Fruit fly (Drosophila melanogaster) whole organism, embryonic: ENCODE measurements around the gene CG43402.

Experiments used
- C15 ChIP-seq: fragments of 200-800 bp; sonication (Bioruptor generic); IDR thresholded peaks from 3 replicates; pipeline ENCODE4 v1.3.6; 2022; ENCODE audit warnings: missing biosample characterization, missing genetic modification characterization
- CG11247 ChIP-seq: fragments of 200-800 bp; sonication (Bioruptor generic); IDR thresholded peaks from 2 replicates; pipeline ENCODE4 v1.3.6; 2022; ENCODE audit warnings: missing biosample characterization, missing genetic modification characterization
- CG4707 ChIP-seq: fragments of 200-800 bp; sonication (Bioruptor generic); optimal IDR thresholded peaks from 2 replicates; lab custom pipeline; 2018; ENCODE audit warnings: missing biosample characterization, mild to moderate bottlenecking, missing genetic modification characterization, moderate library complexity
- CG5245 ChIP-seq: fragments of 200-800 bp; sonication (Bioruptor generic); optimal IDR thresholded peaks from 3 replicates; lab custom pipeline; 2016; ENCODE audit warnings: missing biosample characterization, missing genetic modification characterization

DNA sequence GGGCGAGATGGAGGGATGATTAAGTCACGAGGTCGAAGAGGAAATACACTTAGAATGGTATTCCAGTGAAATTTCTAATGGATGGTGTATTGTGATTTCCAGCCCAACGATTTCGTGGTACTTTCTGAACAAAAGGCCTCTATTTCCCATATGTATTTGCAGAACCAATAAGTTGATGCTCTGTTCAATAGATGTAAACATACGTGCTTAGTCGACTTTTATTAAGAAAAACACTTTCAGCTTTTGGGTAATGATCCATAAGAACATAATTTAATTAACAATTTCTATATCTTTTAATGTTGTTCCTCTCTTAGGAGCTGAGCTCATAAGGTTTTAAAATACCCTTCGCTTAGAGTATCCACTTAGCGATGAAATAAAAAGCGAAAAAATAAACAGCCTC, 36.9 kb upstream of the CG43402 start:
- no peak for TF ChIP-seq CG5245
- TF ChIP-seq CG4707 (GFP tag; lab: Kevin White, UChicago): no peak
- TF ChIP-seq CG11247 (GFP tag; lab: Robert Waterston, UW): no peak
- TF ChIP-seq C15: no peak
